Fruit fly (Drosophila melanogaster) whole organism, embryonic: ENCODE measurements around the gene CG32026.

Source experiments
- CG10321 ChIP-seq: fragments of 200-800 bp; sonication (Bioruptor generic); IDR thresholded peaks from 2 replicates; pipeline ENCODE4 v1.3.6; 2022; ENCODE audit warnings: missing biosample characterization, missing genetic modification characterization
- CG10462 ChIP-seq: fragments of 200-800 bp; sonication (Bioruptor generic); optimal IDR thresholded peaks from 2 replicates; lab custom pipeline; 2016; ENCODE audit warnings: missing biosample characterization, missing genetic modification characterization
- CG10543 ChIP-seq: fragments of 200-800 bp; sonication (Bioruptor generic); optimal IDR thresholded peaks from 3 replicates; lab custom pipeline; 2017; ENCODE audit warnings: missing biosample characterization, mild to moderate bottlenecking, missing genetic modification characterization, moderate library complexity
- CG11085 ChIP-seq: fragments of 200-800 bp; sonication (Bioruptor generic); IDR thresholded peaks from 2 replicates; pipeline ENCODE4 v1.3.6; 2022; ENCODE audit warnings: missing biosample characterization, missing genetic modification characterization
- CG14050 ChIP-seq: fragments of 200-800 bp; sonication (Bioruptor generic); IDR thresholded peaks from 3 replicates; pipeline ENCODE4 v1.3.6; 2022; ENCODE audit warnings: missing biosample characterization, missing genetic modification characterization
- CG14441 ChIP-seq: fragments of 200-800 bp; sonication (Bioruptor generic); IDR thresholded peaks from 2 replicates; pipeline ENCODE4 v1.3.6; 2022; ENCODE audit warnings: missing biosample characterization, missing genetic modification characterization
- CG15601 ChIP-seq: fragments of 200-800 bp; sonication (Bioruptor generic); optimal IDR thresholded peaks from 3 replicates; lab custom pipeline; 2019; ENCODE audit warnings: missing biosample characterization, mild to moderate bottlenecking, missing genetic modification characterization, moderate library complexity
- CG17385 ChIP-seq: fragments of 200-800 bp; sonication (Bioruptor generic); optimal IDR thresholded peaks from 3 replicates; lab custom pipeline; 2018; ENCODE audit warnings: missing biosample characterization, mild to moderate bottlenecking, missing genetic modification characterization
- CG17802 ChIP-seq: fragments of 200-800 bp; sonication (Bioruptor generic); optimal IDR thresholded peaks from 2 replicates; lab custom pipeline; 2018; ENCODE audit warnings: missing biosample characterization, mild to moderate bottlenecking, missing genetic modification characterization, moderate library complexity
- CG18619 ChIP-seq: fragments of 200-800 bp; sonication (Bioruptor generic); optimal IDR thresholded peaks from 3 replicates; lab custom pipeline; 2017; ENCODE audit warnings: missing biosample characterization, mild to moderate bottlenecking, missing genetic modification characterization
- CG2120 ChIP-seq: fragments of 200-800 bp; sonication (Bioruptor generic); optimal IDR thresholded peaks from 3 replicates; lab custom pipeline; 2016; ENCODE audit warnings: missing biosample characterization, missing genetic modification characterization
- CG2129 ChIP-seq: fragments of 200-800 bp; sonication (Bioruptor generic); IDR thresholded peaks from 2 replicates; pipeline ENCODE4 v1.3.6; 2022; ENCODE audit warnings: missing biosample characterization, missing genetic modification characterization; ENCODE audit not compliant: partially characterized antibody
- CG2199 ChIP-seq: fragments of 200-800 bp; sonication (Bioruptor generic); IDR thresholded peaks from 3 replicates; pipeline ENCODE4 v1.3.6; 2022; ENCODE audit warnings: missing biosample characterization, missing genetic modification characterization
- CG30403 ChIP-seq: fragments of 200-800 bp; sonication (Bioruptor generic); optimal IDR thresholded peaks from 3 replicates; lab custom pipeline; 2016; ENCODE audit warnings: missing biosample characterization, missing genetic modification characterization
- CG31441 ChIP-seq: fragments of 200-800 bp; sonication (Bioruptor generic); IDR thresholded peaks from 2 replicates; pipeline ENCODE4 v1.3.6; 2022; ENCODE audit warnings: missing biosample characterization, missing genetic modification characterization
- CG34224 ChIP-seq: fragments of 200-800 bp; sonication (Bioruptor generic); IDR thresholded peaks from 3 replicates; pipeline ENCODE4 v1.3.6; 2022; ENCODE audit warnings: missing biosample characterization, missing genetic modification characterization; ENCODE audit not compliant: partially characterized antibody
- CG34422 ChIP-seq: fragments of 200-800 bp; sonication (Bioruptor generic); IDR thresholded peaks from 3 replicates; pipeline ENCODE4 v1.3.6; 2022; ENCODE audit warnings: missing biosample characterization, missing genetic modification characterization
- CG3995 ChIP-seq: fragments of 200-800 bp; sonication (Bioruptor generic); optimal IDR thresholded peaks from 3 replicates; lab custom pipeline; 2016; ENCODE audit warnings: missing biosample characterization, missing genetic modification characterization
- CG8089 ChIP-seq: fragments of 200-800 bp; sonication (Bioruptor generic); optimal IDR thresholded peaks from 3 replicates; lab custom pipeline; 2016; ENCODE audit warnings: missing biosample characterization, missing genetic modification characterization
- CG8478 ChIP-seq: fragments of >200 bp; optimal IDR thresholded peaks from 2 replicates; lab custom pipeline; 2018
- CTCF ChIP-seq: fragments of 200-800 bp; sonication (Bioruptor generic); optimal IDR thresholded peaks from 2 replicates; lab custom pipeline; 2017; ENCODE audit warnings: missing biosample characterization, mild to moderate bottlenecking, missing genetic modification characterization, moderate library complexity
- D ChIP-seq, 2 experiments: fragments of 200-800 bp in 1 of 2; fragments of >200 bp in 1 of 2; sonication (Bioruptor generic) in 1 of 2; optimal IDR thresholded peaks; 2 replicates in 1 of 2; 3 replicates in 1 of 2; lab custom pipeline; 2017; ENCODE audit warnings: mild to moderate bottlenecking in 1 of 2, missing biosample characterization in 1 of 2, missing genetic modification characterization in 1 of 2, missing genetic modification reagents in 1 of 2
- Dip2 ChIP-seq: fragments of 200-800 bp; sonication (Bioruptor generic); IDR thresholded peaks from 2 replicates; pipeline ENCODE4 v1.3.6; 2022; ENCODE audit warnings: missing biosample characterization, missing genetic modification characterization
- Doc2 ChIP-seq: fragments of 200-800 bp; sonication (Bioruptor generic); IDR thresholded peaks from 2 replicates; pipeline ENCODE4 v1.3.6; 2022; ENCODE audit warnings: missing biosample characterization, missing genetic modification characterization
- Doc3 ChIP-seq: fragments of 200-800 bp; sonication (Bioruptor generic); IDR thresholded peaks from 3 replicates; pipeline ENCODE4 v1.3.6; 2022; ENCODE audit warnings: missing biosample characterization, missing genetic modification characterization; ENCODE audit not compliant: partially characterized antibody
- Dp ChIP-seq: fragments of 200-800 bp; sonication (Bioruptor generic); optimal IDR thresholded peaks from 2 replicates; lab custom pipeline; 2018; ENCODE audit warnings: missing biosample characterization, mild to moderate bottlenecking, missing genetic modification characterization, moderate library complexity
- Ets65A ChIP-seq: fragments of 200-800 bp; sonication (Bioruptor generic); peaks from one replicate; lab custom pipeline; 2016; ENCODE audit warnings: missing biosample characterization, missing genetic modification characterization
- H15 ChIP-seq: fragments of 200-800 bp; sonication (Bioruptor generic); IDR thresholded peaks from 3 replicates; pipeline ENCODE4 v1.3.6; 2022; ENCODE audit warnings: missing biosample characterization, missing genetic modification characterization
- Hr3 ChIP-seq: fragments of 200-800 bp; sonication (Bioruptor generic); optimal IDR thresholded peaks from 3 replicates; lab custom pipeline; 2016; ENCODE audit warnings: missing biosample characterization, missing genetic modification characterization
- Hsf ChIP-seq: fragments of 200-800 bp; sonication (Bioruptor generic); optimal IDR thresholded peaks from 3 replicates; lab custom pipeline; 2016; ENCODE audit warnings: missing biosample characterization, missing genetic modification characterization
- Lpt ChIP-seq: fragments of >200 bp; optimal IDR thresholded peaks from 2 replicates; lab custom pipeline; 2018; ENCODE audit warnings: missing biosample characterization, missing genetic modification characterization
- Med ChIP-seq: fragments of 200-800 bp; sonication (Bioruptor generic); peaks from one replicate; lab custom pipeline; 2016; ENCODE audit warnings: missing biosample characterization, missing genetic modification characterization, mild to moderate bottlenecking, inconsistent platforms, moderate library complexity
- NFAT ChIP-seq: fragments of 200-800 bp; sonication (Bioruptor generic); IDR thresholded peaks from 2 replicates; pipeline ENCODE4 v1.3.6; 2022; ENCODE audit warnings: missing biosample characterization, missing genetic modification characterization
- Neu2 ChIP-seq: fragments of 200-800 bp; sonication (Bioruptor generic); optimal IDR thresholded peaks from 3 replicates; lab custom pipeline; 2016; ENCODE audit warnings: missing biosample characterization, missing genetic modification characterization, borderline replicate concordance
- Ptx1 ChIP-seq: fragments of 200-800 bp; sonication (Bioruptor generic); IDR thresholded peaks from 2 replicates; pipeline ENCODE4 v1.3.6; 2022; ENCODE audit warnings: missing biosample characterization, missing genetic modification characterization
- Ssrp ChIP-seq: fragments of 200-800 bp; sonication (Bioruptor generic); optimal IDR thresholded peaks from 2 replicates; lab custom pipeline; 2018; ENCODE audit warnings: missing biosample characterization, mild to moderate bottlenecking, missing genetic modification characterization, moderate library complexity
- Stat92E ChIP-seq, 3 experiments: fragments of >200 bp in 2 of 3; fragments of 200-800 bp in 1 of 3; sonication (Bioruptor generic) in 1 of 3; optimal IDR thresholded peaks; 2 replicates each; lab custom pipeline; 2017 to 2019; ENCODE audit warnings: missing biosample characterization in 3 of 3, missing genetic modification characterization in 3 of 3, mild to moderate bottlenecking in 1 of 3, moderate library complexity in 1 of 3
- al ChIP-seq: fragments of 200-800 bp; sonication (Bioruptor generic); IDR thresholded peaks from 2 replicates; pipeline ENCODE4 v1.3.6; 2022; ENCODE audit warnings: missing biosample characterization, missing genetic modification characterization
- ase ChIP-seq: fragments of 200-800 bp; sonication (Bioruptor generic); IDR thresholded peaks from 3 replicates; pipeline ENCODE4 v1.3.6; 2022; ENCODE audit warnings: missing biosample characterization, missing genetic modification characterization
- cwo ChIP-seq: fragments of 200-800 bp; sonication (Bioruptor generic); optimal IDR thresholded peaks from 3 replicates; lab custom pipeline; 2017; ENCODE audit warnings: missing biosample characterization, missing genetic modification characterization, mild to moderate bottlenecking, moderate library complexity, missing genetic modification reagents
- emc ChIP-seq: fragments of 200-800 bp; sonication (Bioruptor generic); optimal IDR thresholded peaks from 2 replicates; lab custom pipeline; 2016; ENCODE audit warnings: missing biosample characterization, missing genetic modification characterization
- ewg ChIP-seq: fragments of 200-800 bp; sonication (Bioruptor generic); optimal IDR thresholded peaks from 3 replicates; lab custom pipeline; 2017; ENCODE audit warnings: mild to moderate bottlenecking, missing biosample characterization, missing genetic modification reagents, missing genetic modification characterization
- fu2 ChIP-seq: fragments of 200-800 bp; sonication (Bioruptor generic); optimal IDR thresholded peaks from 2 replicates; lab custom pipeline; 2016; ENCODE audit warnings: missing biosample characterization, missing genetic modification characterization
- hbn ChIP-seq: fragments of 200-800 bp; sonication (Bioruptor generic); IDR thresholded peaks from 2 replicates; pipeline ENCODE4 v1.3.6; 2022; ENCODE audit warnings: missing biosample characterization, missing genetic modification characterization; ENCODE audit not compliant: partially characterized antibody
- nerfin-1 ChIP-seq: fragments of 200-800 bp; sonication (Bioruptor generic); optimal IDR thresholded peaks from 3 replicates; lab custom pipeline; 2019; ENCODE audit warnings: missing biosample characterization, mild to moderate bottlenecking, missing genetic modification characterization, moderate library complexity
- sd ChIP-seq: fragments of 200-800 bp; sonication (Bioruptor generic); optimal IDR thresholded peaks from 3 replicates; lab custom pipeline; 2018; ENCODE audit warnings: missing biosample characterization, mild to moderate bottlenecking, missing genetic modification characterization, moderate library complexity
- sens ChIP-seq: fragments of 200-800 bp; sonication (Bioruptor generic); peaks from one replicate; lab custom pipeline; 2016; ENCODE audit warnings: missing biosample characterization, missing genetic modification characterization
- seq ChIP-seq: fragments of 200-800 bp; sonication (Bioruptor generic); IDR thresholded peaks from 2 replicates; pipeline ENCODE4 v1.3.6; 2022; ENCODE audit warnings: missing biosample characterization, missing genetic modification characterization
- sisA ChIP-seq: fragments of 200-800 bp; sonication (Bioruptor generic); IDR thresholded peaks from 2 replicates; pipeline ENCODE4 v1.3.6; 2022; ENCODE audit warnings: missing biosample characterization, missing genetic modification characterization
- so ChIP-seq: fragments of 200-800 bp; sonication (Bioruptor generic); IDR thresholded peaks from 3 replicates; pipeline ENCODE4 v1.3.6; 2022; ENCODE audit warnings: missing biosample characterization, missing genetic modification characterization
- tgo ChIP-seq: fragments of 200-800 bp; sonication (Bioruptor generic); IDR thresholded peaks from 3 replicates; pipeline ENCODE4 v1.3.6; 2022; ENCODE audit warnings: missing biosample characterization, missing genetic modification characterization
- trh ChIP-seq: fragments of 200-800 bp; sonication (Bioruptor generic); optimal IDR thresholded peaks from 2 replicates; lab custom pipeline; 2016; ENCODE audit warnings: missing biosample characterization, missing genetic modification characterization
- z ChIP-seq: fragments of 200-800 bp; sonication (Bioruptor generic); IDR thresholded peaks from 3 replicates; pipeline ENCODE4 v1.3.6; 2022; ENCODE audit warnings: missing biosample characterization, missing genetic modification characterization

CG32026 gene

DNA sequence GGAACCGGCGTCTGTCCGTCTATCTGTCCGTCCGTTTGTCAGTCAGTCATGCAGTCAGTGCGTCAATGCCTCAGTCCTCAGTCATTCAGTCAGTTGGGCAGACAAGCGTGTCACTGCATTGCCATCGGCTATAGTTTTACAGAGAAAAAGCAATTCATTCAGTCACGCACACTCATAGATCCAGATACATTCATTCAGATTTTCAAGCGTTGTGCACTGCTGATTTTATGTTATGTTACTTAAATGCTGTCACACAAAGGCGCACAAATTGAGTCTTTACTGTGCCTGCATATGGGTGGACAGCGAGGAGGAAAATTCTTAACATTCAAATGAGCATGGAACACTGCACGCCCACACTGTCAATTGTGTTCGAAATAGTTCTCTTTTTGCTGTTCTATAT lies 28.9 kb downstream of the CG32026 start (continued):
- TF ChIP-seq Neu2 (GFP tag; lab: Kevin White, UChicago), result no peak
- peak; percentile 72 for TF ChIP-seq sens
- peak; percentile 53 for TF ChIP-seq Ptx1
- no peak for TF ChIP-seq cwo (GFP tag; lab: Kevin White, UChicago)
- no peak for TF ChIP-seq CG8478 (lab: Kevin White, UChicago)
- no peak for TF ChIP-seq CG15601 (tag; lab: Kevin White, UChicago)
- TF ChIP-seq CG8089 (GFP tag; lab: Kevin White, UChicago), result no peak
- no peak for TF ChIP-seq CG2120
- no peak for TF ChIP-seq Doc2 (GFP tag; lab: Robert Waterston, UW)
- TF ChIP-seq tgo (GFP tag; lab: Robert Waterston, UW), result peak; percentile 52; the same call in 2 of the 3 replicates
- TF ChIP-seq CG10543 (GFP tag; lab: Kevin White, UChicago), result no peak
- no peak for TF ChIP-seq Doc3 (GFP tag; lab: Robert Waterston, UW)
- TF ChIP-seq Hsf (GFP tag; lab: Kevin White, UChicago), result no peak
- no peak for TF ChIP-seq CG3995 (GFP tag; lab: Kevin White, UChicago)
- no peak for TF ChIP-seq Hr3 (GFP tag; lab: Kevin White, UChicago)
- no peak for TF ChIP-seq Lpt (GFP tag; lab: Kevin White, UChicago)
- TF ChIP-seq D (optimal IDR thresholded peaks at IDR 0.05; lab: Kevin White, UChicago), result no peak
- no peak for TF ChIP-seq D (GFP tag; optimal IDR thresholded peaks at IDR 0.05; lab: Kevin White, UChicago)
- TF ChIP-seq CG10462 (GFP tag; lab: Kevin White, UChicago), result no peak
- peak; percentile 13; the same call in 1 of the 3 replicates for TF ChIP-seq CG14050 (GFP tag; lab: Robert Waterston, UW)
- TF ChIP-seq CG14441 (GFP tag; lab: Robert Waterston, UW), result peak; percentile 56
- no peak for TF ChIP-seq CG17385
- no peak for TF ChIP-seq CG2129 (GFP tag; lab: Robert Waterston, UW)
- no peak for TF ChIP-seq CG18619 (GFP tag; lab: Kevin White, UChicago)
- TF ChIP-seq trh (GFP tag; lab: Kevin White, UChicago), result no peak
- no peak for TF ChIP-seq Ssrp (tag; lab: Kevin White, UChicago)
- TF ChIP-seq Med, result peak; percentile 84
- TF ChIP-seq Dip2 (GFP tag; lab: Robert Waterston, UW), result no peak
- no peak for TF ChIP-seq CG11085 (GFP tag; lab: Robert Waterston, UW)
- TF ChIP-seq Dp (GFP tag; lab: Kevin White, UChicago), result no peak
- TF ChIP-seq CG34224 (GFP tag; lab: Robert Waterston, UW), result no peak
- no peak for TF ChIP-seq emc
- TF ChIP-seq ewg (GFP tag; lab: Kevin White, UChicago), result no peak
- TF ChIP-seq z (GFP tag; lab: Robert Waterston, UW), result no peak
- TF ChIP-seq Stat92E (GFP tag; optimal IDR thresholded peaks at IDR 0.05; lab: Kevin White, UChicago), result no peak
- TF ChIP-seq H15 (GFP tag; lab: Robert Waterston, UW), result 0 out of 3 replicates have a peak, but pooled peaks have one; percentile 19
- TF ChIP-seq al (GFP tag; lab: Robert Waterston, UW), result no peak
- TF ChIP-seq seq, result no peak
- TF ChIP-seq nerfin-1, result no peak
- TF ChIP-seq CG10321 (GFP tag; lab: Robert Waterston, UW), result no peak
- TF ChIP-seq sd (tag; lab: Kevin White, UChicago), result peak; percentile 89
- peak; percentile 27 for TF ChIP-seq Ets65A
- no peak for TF ChIP-seq CG2199
- 0 out of 3 replicates have a peak, but pooled peaks have one; percentile 47 for TF ChIP-seq so
- TF ChIP-seq NFAT (GFP tag; lab: Robert Waterston, UW), result no peak
- TF ChIP-seq sisA (GFP tag; lab: Robert Waterston, UW), result no peak
- TF ChIP-seq CG17802 (tag; lab: Kevin White, UChicago), result no peak
- TF ChIP-seq CG31441 (GFP tag; lab: Robert Waterston, UW), result no peak
- TF ChIP-seq ase (GFP tag; lab: Robert Waterston, UW), result no peak
- no peak for TF ChIP-seq CTCF (GFP tag; lab: Kevin White, UChicago)
- no peak for TF ChIP-seq fu2 (GFP tag; lab: Kevin White, UChicago)
- no peak for TF ChIP-seq hbn
- no peak for TF ChIP-seq CG34422
- no peak for TF ChIP-seq CG30403 (GFP tag; lab: Kevin White, UChicago)
